Worm (Caenorhabditis elegans) whole organism, L1 larva: Measurements from ENCODE around the gene ZK863.1.
A peak's percentile ranks its signal among the peaks of the same experiment; 100 is the strongest.

Source experiments
- C04F5.9 ChIP-seq: sonication (generic microtip); optimal IDR thresholded peaks from 2 replicates; lab custom pipeline; 2016; ENCODE audit warnings: missing genetic modification characterization, missing compliant biosample characterization
- C34B4.2 ChIP-seq: sonication (generic microtip); optimal IDR thresholded peaks from 2 replicates; lab custom pipeline; 2017; ENCODE audit warnings: mild to moderate bottlenecking, missing genetic modification characterization, missing compliant biosample characterization
- aha-1 ChIP-seq: fragments of 150-350 bp; optimal IDR thresholded peaks from 2 replicates; lab custom pipeline; 2014; ENCODE audit warnings: missing biosample characterization, missing genetic modification characterization
- ama-1 ChIP-seq: fragments of 150-350 bp; optimal IDR thresholded peaks from 2 replicates; lab custom pipeline; 2014
- blmp-1 ChIP-seq: fragments of 150-350 bp; optimal IDR thresholded peaks from 2 replicates; lab custom pipeline; 2014; ENCODE audit warnings: missing biosample characterization, missing genetic modification characterization
- ceh-63 ChIP-seq: fragments of 200-800 bp; sonication (Bioruptor generic); optimal IDR thresholded peaks from 2 replicates; lab custom pipeline; 2018; ENCODE audit warnings: mild to moderate bottlenecking, missing genetic modification characterization, missing compliant biosample characterization
- ceh-8 ChIP-seq: fragments of 200-800 bp; sonication (Bioruptor generic); optimal IDR thresholded peaks from 2 replicates; lab custom pipeline; 2018; ENCODE audit warnings: mild to moderate bottlenecking, missing genetic modification characterization, moderate library complexity, missing compliant biosample characterization
- dpl-1 ChIP-seq, 3 experiments: fragments of 150-350 bp in 2 of 3; sonication (generic microtip) in 1 of 3; optimal IDR thresholded peaks; 2 replicates each; lab custom pipeline; 2014 to 2017; ENCODE audit warnings: missing biosample characterization in 3 of 3, missing genetic modification characterization in 3 of 3, missing genetic modification reagents in 3 of 3
- efl-1 ChIP-seq, 4 experiments: fragments of 150-350 bp; optimal IDR thresholded peaks in 3 of 4; peaks in 1 of 4; 1 replicate in 1 of 4; 2 replicates in 3 of 4; lab custom pipeline; 2014; ENCODE audit warnings: missing biosample characterization in 2 of 4, missing genetic modification characterization in 2 of 4, missing genetic modification reagents in 2 of 4
- elt-2 ChIP-seq: sonication (generic microtip); optimal IDR thresholded peaks from 2 replicates; lab custom pipeline; 2016; ENCODE audit warnings: missing genetic modification characterization, mild to moderate bottlenecking, inconsistent platforms, missing compliant biosample characterization, missing genetic modification reagents
- elt-3 ChIP-seq, 6 experiments: fragments of 150-350 bp in 1 of 6; sonication (generic microtip); optimal IDR thresholded peaks; 2 replicates each; lab custom pipeline; 2017 to 2018; ENCODE audit warnings: missing biosample characterization in 6 of 6, missing genetic modification characterization in 6 of 6, inconsistent platforms in 1 of 6
- ets-5 ChIP-seq: fragments of 200-800 bp; sonication (Bioruptor generic); IDR thresholded peaks from 2 replicates; pipeline ENCODE4 v1.3.6; 2022; ENCODE audit warnings: missing genetic modification characterization, missing compliant biosample characterization
- fkh-4 ChIP-seq: sonication (generic microtip); optimal IDR thresholded peaks from 2 replicates; lab custom pipeline; 2016; ENCODE audit warnings: missing compliant biosample characterization, missing genetic modification characterization, borderline replicate concordance
- hlh-17 ChIP-seq: fragments of 200-800 bp; sonication (Bioruptor generic); optimal IDR thresholded peaks from 2 replicates; lab custom pipeline; 2018; ENCODE audit warnings: missing genetic modification characterization, mild to moderate bottlenecking, missing compliant biosample characterization, moderate library complexity, borderline replicate concordance
- isw-1 ChIP-seq: fragments of 200-800 bp; sonication (Bioruptor generic); IDR thresholded peaks from 2 replicates; pipeline ENCODE4 v1.3.6; 2022; ENCODE audit warnings: missing genetic modification characterization, missing compliant biosample characterization
- lin-14 ChIP-seq: fragments of 200-800 bp; sonication (Bioruptor generic); optimal IDR thresholded peaks from 2 replicates; lab custom pipeline; 2018; ENCODE audit warnings: mild to moderate bottlenecking, missing genetic modification characterization, moderate library complexity, missing compliant biosample characterization
- lsy-2 ChIP-seq, 2 experiments: fragments of 150-350 bp; optimal IDR thresholded peaks; 2 replicates each; lab custom pipeline; 2014; ENCODE audit warnings: missing biosample characterization in 2 of 2, missing genetic modification characterization in 2 of 2
- mdl-1 ChIP-seq, 2 experiments: fragments of 150-350 bp; optimal IDR thresholded peaks; 2 replicates each; lab custom pipeline; 2014 to 2017; ENCODE audit warnings: missing biosample characterization in 2 of 2, missing genetic modification characterization in 2 of 2, inconsistent platforms in 1 of 2
- mep-1 ChIP-seq: fragments of 150-350 bp; optimal IDR thresholded peaks from 2 replicates; lab custom pipeline; 2014; ENCODE audit warnings: missing biosample characterization, missing genetic modification characterization
- nhr-11 ChIP-seq: fragments of 150-350 bp; optimal IDR thresholded peaks from 2 replicates; lab custom pipeline; 2014; ENCODE audit warnings: missing biosample characterization, missing genetic modification characterization
- nhr-12 ChIP-seq: sonication (generic microtip); optimal IDR thresholded peaks from 2 replicates; lab custom pipeline; 2017; ENCODE audit warnings: missing biosample characterization, missing genetic modification characterization
- nhr-20 ChIP-seq: sonication (generic microtip); optimal IDR thresholded peaks from 2 replicates; lab custom pipeline; 2016; ENCODE audit warnings: mild to moderate bottlenecking, missing genetic modification characterization, missing compliant biosample characterization
- nhr-47 ChIP-seq: sonication (generic microtip); optimal IDR thresholded peaks from 2 replicates; lab custom pipeline; 2016; ENCODE audit warnings: mild to moderate bottlenecking, missing genetic modification characterization, moderate library complexity, missing compliant biosample characterization
- nhr-71 ChIP-seq: sonication (generic microtip); optimal IDR thresholded peaks from 2 replicates; lab custom pipeline; 2016; ENCODE audit warnings: mild to moderate bottlenecking, missing genetic modification characterization, moderate library complexity, missing compliant biosample characterization
- nhr-84 ChIP-seq: sonication (generic microtip); optimal IDR thresholded peaks from 2 replicates; lab custom pipeline; 2017; ENCODE audit warnings: missing biosample characterization, missing genetic modification characterization
- nhr-85 ChIP-seq: sonication (generic microtip); peaks from one replicate; lab custom pipeline; 2016; ENCODE audit warnings: missing genetic modification characterization, inconsistent platforms, missing compliant biosample characterization
- nhr-90 ChIP-seq: sonication (generic microtip); optimal IDR thresholded peaks from 2 replicates; lab custom pipeline; 2016; ENCODE audit warnings: mild to moderate bottlenecking, missing genetic modification characterization, missing compliant biosample characterization; ENCODE audit not compliant: poor library complexity
- rnt-1 ChIP-seq: sonication (generic microtip); optimal IDR thresholded peaks from 2 replicates; lab custom pipeline; 2016; ENCODE audit warnings: mild to moderate bottlenecking, missing genetic modification characterization, moderate library complexity, missing compliant biosample characterization
- skn-1 ChIP-seq: fragments of 150-350 bp; optimal IDR thresholded peaks from 2 replicates; lab custom pipeline; 2014; ENCODE audit warnings: missing biosample characterization, missing genetic modification characterization
- snu-23 ChIP-seq: sonication (generic microtip); optimal IDR thresholded peaks from 2 replicates; lab custom pipeline; 2016; ENCODE audit warnings: missing genetic modification characterization, missing compliant biosample characterization
- sox-4 ChIP-seq: sonication (generic microtip); optimal IDR thresholded peaks from 2 replicates; lab custom pipeline; 2016; ENCODE audit warnings: missing genetic modification characterization, missing compliant biosample characterization
- sup-37 ChIP-seq: fragments of 200-800 bp; sonication (Bioruptor generic); optimal IDR thresholded peaks from 2 replicates; lab custom pipeline; 2018; ENCODE audit warnings: mild to moderate bottlenecking, missing genetic modification characterization, missing compliant biosample characterization
- unc-30 ChIP-seq: sonication (generic microtip); optimal IDR thresholded peaks from 2 replicates; lab custom pipeline; 2017; ENCODE audit warnings: missing biosample characterization, missing genetic modification characterization
- unc-62 ChIP-seq: fragments of 150-350 bp; optimal IDR thresholded peaks from 2 replicates; lab custom pipeline; 2014; ENCODE audit warnings: missing biosample characterization, missing genetic modification reagents, missing genetic modification characterization
- vab-15 ChIP-seq: sonication (generic microtip); optimal IDR thresholded peaks from 2 replicates; lab custom pipeline; 2017; ENCODE audit warnings: missing genotype, mild to moderate bottlenecking, missing genetic modification characterization, missing compliant biosample characterization
- xbp-1 ChIP-seq: sonication (generic microtip); optimal IDR thresholded peaks from 2 replicates; lab custom pipeline; 2016; ENCODE audit warnings: missing genetic modification characterization, missing compliant biosample characterization
- ztf-4 ChIP-seq: fragments of 150-350 bp; optimal IDR thresholded peaks from 2 replicates; lab custom pipeline; 2014; ENCODE audit warnings: missing biosample characterization, missing genetic modification characterization

ZK863.1 gene

ce11 chrV:12208678-12209077, 38.7 kb upstream of the ZK863.1 start:
- TF ChIP-seq rnt-1 (tag; lab: Kevin White, UChicago): peak; percentile 24
- TF ChIP-seq nhr-84: no peak
- TF ChIP-seq elt-2 (tag; lab: Kevin White, UChicago): peak; percentile 21
- TF ChIP-seq lin-14 (GFP tag; lab: Kevin White, UChicago): peak; percentile 44
- TF ChIP-seq, all 84 proteins: peak for 3

ce11 chrV:12199474-12199873, 29.5 kb upstream of the ZK863.1 start:
- TF ChIP-seq C04F5.9 (tag; lab: Kevin White, UChicago) (no peak), nhr-20 (tag; lab: Kevin White, UChicago) (no peak), ztf-4 (tag; lab: Kevin White, UChicago) (no peak), xbp-1 (tag; lab: Kevin White, UChicago) (no peak), sup-37 (GFP tag; lab: Kevin White, UChicago) (no peak), elt-3 (tag; optimal IDR thresholded peaks at IDR 0.05; lab: Kevin White, UChicago) (peak in 1 of 6 experiments; percentile 92), skn-1 (tag; lab: Kevin White, UChicago) (no peak), unc-30 (tag; lab: Kevin White, UChicago) (no peak), blmp-1 (tag; lab: Kevin White, UChicago) (peak; percentile 97), isw-1 (GFP tag; lab: Robert Waterston, UW) (no peak), mdl-1 (tag; optimal IDR thresholded peaks at IDR 0.05; lab: Kevin White, UChicago) (no peak), ets-5 (GFP tag; lab: Robert Waterston, UW) (no peak), nhr-11 (no peak), aha-1 (no peak), sox-4 (tag; lab: Kevin White, UChicago) (no peak)
- TF ChIP-seq, all 84 proteins: peak for 2

- no peak for TF ChIP-seq C34B4.2
- TF ChIP-seq unc-62 (GFP tag; lab: Kevin White, UChicago): no peak
- no peak for TF ChIP-seq lsy-2 (tag; optimal IDR thresholded peaks at IDR 0.05; lab: Kevin White, UChicago)
Measured at ce11 chrV:12198545-12198944, 28.5 kb upstream of the ZK863.1 start, which contains the start of gene lon-3. lon-3 (minus strand) TSS chrV:12198645.

ce11 chrV:12197748-12198147, 27.7 kb upstream of the ZK863.1 start:
- TF ChIP-seq nhr-11 (no peak), ama-1 (lab: Kevin White, UChicago) (no peak), ceh-63 (GFP tag; lab: Kevin White, UChicago) (no peak)

- TF ChIP-seq efl-1 (optimal IDR thresholded peaks at IDR 0.05; lab: Kevin White, UChicago) (no peak), efl-1 (GFP tag; optimal IDR thresholded peaks at IDR 0.05 in 1 of 2; lab: Kevin White, UChicago) (peak in 1 of 2 experiments; percentile 56), fkh-4 (tag; lab: Kevin White, UChicago) (no peak), nhr-47 (tag; lab: Kevin White, UChicago) (no peak), lin-14 (GFP tag; lab: Kevin White, UChicago) (peak; percentile 19), blmp-1 (tag; lab: Kevin White, UChicago) (no peak), C34B4.2 (no peak)
Measured at ce11 chrV:12196659-12197058, 26.6 kb upstream of the ZK863.1 start.

ce11 chrV:12195845-12196244, 25.8 kb upstream of the ZK863.1 start, which contains the start of gene ZK836.3:
ZK836.3 (minus strand) TSS chrV:12195945.
- TF ChIP-seq hlh-17 (GFP tag; lab: Kevin White, UChicago) (no peak), efl-1 (optimal IDR thresholded peaks at IDR 0.05; lab: Kevin White, UChicago) (no peak), efl-1 (GFP tag; optimal IDR thresholded peaks at IDR 0.05 in 1 of 2; lab: Kevin White, UChicago) (peak in 1 of 2 experiments; percentile 30)

ce11 chrV:12194275-12194674, 24.3 kb upstream of the ZK863.1 start, which contains the start of gene ogdh-2:
ogdh-2 (plus strand) TSS chrV:12194507.
- no peak for TF ChIP-seq aha-1
- TF ChIP-seq efl-1 (optimal IDR thresholded peaks at IDR 0.05; lab: Kevin White, UChicago): no peak
- no peak for TF ChIP-seq efl-1 (GFP tag; optimal IDR thresholded peaks at IDR 0.05 in 1 of 2; lab: Kevin White, UChicago)
- TF ChIP-seq nhr-12: no peak
- TF ChIP-seq ceh-8: no peak
- TF ChIP-seq isw-1 (GFP tag; lab: Robert Waterston, UW): no peak
- TF ChIP-seq nhr-90 (tag; lab: Kevin White, UChicago): peak; percentile 16
- peak; percentile 65 for TF ChIP-seq nhr-20 (tag; lab: Kevin White, UChicago)
- TF ChIP-seq elt-3 (tag; optimal IDR thresholded peaks at IDR 0.05; lab: Kevin White, UChicago): peak in 1 of 6 experiments; percentile 73
- peak; percentile 47 for TF ChIP-seq mep-1 (tag; lab: Kevin White, UChicago)
- TF ChIP-seq dpl-1 (GFP tag; optimal IDR thresholded peaks at IDR 0.05; lab: Kevin White, UChicago): peak in 1 of 3 experiments; percentile 7
- no peak for TF ChIP-seq vab-15 (tag; lab: Kevin White, UChicago)
- peak in 1 of 2 experiments; percentile 39 for TF ChIP-seq mdl-1 (tag; optimal IDR thresholded peaks at IDR 0.05; lab: Kevin White, UChicago)
- TF ChIP-seq nhr-85 (tag; lab: Kevin White, UChicago): peak; percentile 77
- TF ChIP-seq blmp-1 (tag; lab: Kevin White, UChicago): peak; percentile 85
- peak; percentile 48 for TF ChIP-seq snu-23 (GFP tag; lab: Kevin White, UChicago)
- TF ChIP-seq lsy-2 (tag; optimal IDR thresholded peaks at IDR 0.05; lab: Kevin White, UChicago): peak; percentile 5 to 6
- TF ChIP-seq nhr-71 (tag; lab: Kevin White, UChicago): peak; percentile 39
- peak; percentile 67 for TF ChIP-seq lin-14 (GFP tag; lab: Kevin White, UChicago)
